Worm (Caenorhabditis elegans) whole organism, late embryonic: ENCODE results near the gene Y50D4B.2.

Experiments used
- ceh-9 ChIP-seq: sonication (generic microtip); optimal IDR thresholded peaks from 2 replicates; lab custom pipeline; 2016; ENCODE audit warnings: mild to moderate bottlenecking, missing genetic modification characterization, inconsistent platforms, missing compliant biosample characterization
- gmeb-2 ChIP-seq: sonication (generic microtip); optimal IDR thresholded peaks from 2 replicates; lab custom pipeline; 2016; ENCODE audit warnings: missing genetic modification characterization, inconsistent platforms, missing compliant biosample characterization

ce11 chrV:1051651-1052050, 48.7 kb upstream of the Y50D4B.2 start:
- no peak for TF ChIP-seq ceh-9 (tag; lab: Kevin White, UChicago)
- no peak for TF ChIP-seq gmeb-2 (tag; lab: Kevin White, UChicago)
